Worm (Caenorhabditis elegans): Measurements from ENCODE around the gene F13H8.8.

F13H8.8 gene

ce11 chrII:6288104-6288503 lies 20.2 kb upstream of the F13H8.8 start:
- TF ChIP-seq snpc-4 (tag; optimal IDR thresholded peaks at IDR 0.05) = no peak
- peak; percentile 58 for TF ChIP-seq ztf-4 (tag; optimal IDR thresholded peaks at IDR 0.05)
- peak in 1 of 2 experiments; percentile 14 for TF ChIP-seq lsy-2 (tag; optimal IDR thresholded peaks at IDR 0.05)

DNA sequence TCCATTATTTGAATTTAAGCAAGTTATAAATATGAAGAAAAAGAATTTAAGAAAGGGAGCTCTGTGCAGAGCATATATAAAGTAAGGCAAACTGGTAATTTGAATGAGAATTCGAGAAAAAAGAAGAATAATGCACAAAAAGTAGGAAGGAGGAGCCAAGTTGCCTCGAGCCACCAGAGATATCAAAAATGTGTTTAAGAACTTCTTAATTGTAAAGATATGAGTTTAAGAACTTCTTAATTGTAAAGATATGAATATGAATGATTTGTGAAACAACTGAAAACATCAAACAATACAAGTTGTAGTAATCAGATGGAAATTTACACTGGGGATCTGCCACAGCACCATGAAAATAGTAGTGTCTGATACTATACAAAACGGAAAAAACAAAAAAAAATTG lies 19.0 kb upstream of the F13H8.8 start, which contains the start of gene F13H8.6:
TSS of gene F13H8.6 (minus strand) at position 101 of the 400 bp plus-strand sequence.
- TF ChIP-seq unc-55 (GFP tag; optimal IDR thresholded peaks at IDR 0.05) (no peak), lin-11 (tag; optimal IDR thresholded peaks at IDR 0.05) (no peak), ztf-1 (GFP tag; conservative IDR thresholded peaks at IDR 0.05) (no peak), aly-2 (tag; optimal IDR thresholded peaks at IDR 0.05) (no peak), ama-1 (optimal IDR thresholded peaks at IDR 0.05) (no peak), nhr-77 (tag; optimal IDR thresholded peaks at IDR 0.05) (no peak), nhr-21 (tag; optimal IDR thresholded peaks at IDR 0.05) (no peak), nhr-12 (tag; optimal IDR thresholded peaks at IDR 0.05) (no peak), nhr-11 (tag; optimal IDR thresholded peaks at IDR 0.05) (no peak), nhr-10 (tag; optimal IDR thresholded peaks at IDR 0.05) (no peak), mbf-1 (tag; optimal IDR thresholded peaks at IDR 0.05) (no peak), blmp-1 (tag; optimal IDR thresholded peaks at IDR 0.05; ENCODE audit: insufficient read depth) (no peak), nhr-6 (tag; optimal IDR thresholded peaks at IDR 0.05) (no peak), R02D3.7 (tag; optimal IDR thresholded peaks at IDR 0.05) (no peak), ceh-16 (tag; optimal IDR thresholded peaks at IDR 0.05) (no peak), ztf-11 (tag; optimal IDR thresholded peaks at IDR 0.05) (no peak), F13H6.1 (tag; optimal IDR thresholded peaks at IDR 0.05) (no peak)

- TF ChIP-seq gmeb-1 (tag; optimal IDR thresholded peaks at IDR 0.05) = no peak
- peak; percentile 60 for TF ChIP-seq fos-1 (tag; optimal IDR thresholded peaks at IDR 0.05)
- TF ChIP-seq crh-2 (tag; optimal IDR thresholded peaks at IDR 0.05) = peak; percentile 51
- TF ChIP-seq sma-9 (GFP tag; optimal IDR thresholded peaks at IDR 0.05) = peak; percentile 19
- TF ChIP-seq sma-9 (tag; optimal IDR thresholded peaks at IDR 0.05) = no peak
Observed at ce11 chrII:6283074-6283473, 15.2 kb upstream of the F13H8.8 start, which contains the start of gene F13H8.1. Gene F13H8.1 (plus strand): TSS chrII:6283384.

- TF ChIP-seq ztf-4 (tag; optimal IDR thresholded peaks at IDR 0.05) (no peak), fos-1 (tag; optimal IDR thresholded peaks at IDR 0.05) (peak; percentile 32)
Observed at ce11 chrII:6281903-6282302, 14.0 kb upstream of the F13H8.8 start.

ce11 chrII:6281002-6281401 lies 13.1 kb upstream of the F13H8.8 start, which contains the start of gene scly-1:
Gene scly-1 (minus strand): TSS chrII:6281102.
- TF ChIP-seq nhr-6 (tag; optimal IDR thresholded peaks at IDR 0.05) = no peak
- no peak for TF ChIP-seq fos-1 (tag; optimal IDR thresholded peaks at IDR 0.05)
- no peak for TF ChIP-seq ceh-82 (tag; optimal IDR thresholded peaks at IDR 0.05)
- no peak for TF ChIP-seq unc-62 (GFP tag; optimal IDR thresholded peaks at IDR 0.05)
- TF ChIP-seq ztf-1 (GFP tag; conservative IDR thresholded peaks at IDR 0.05) = no peak
- no peak for TF ChIP-seq zag-1 (tag; optimal IDR thresholded peaks at IDR 0.05)
- TF ChIP-seq sem-4 (tag; optimal IDR thresholded peaks at IDR 0.05) = no peak
- no peak for TF ChIP-seq nhr-12 (tag; optimal IDR thresholded peaks at IDR 0.05)
- TF ChIP-seq nhr-21 (tag; optimal IDR thresholded peaks at IDR 0.05) = no peak
- no peak for TF ChIP-seq alr-1 (tag; optimal IDR thresholded peaks at IDR 0.05)
- TF ChIP-seq sma-3 (GFP tag; optimal IDR thresholded peaks at IDR 0.05) = no peak
- TF ChIP-seq snpc-4 (tag; optimal IDR thresholded peaks at IDR 0.05) = no peak
- TF ChIP-seq elt-1 (tag; optimal IDR thresholded peaks at IDR 0.05) = no peak

DNA sequence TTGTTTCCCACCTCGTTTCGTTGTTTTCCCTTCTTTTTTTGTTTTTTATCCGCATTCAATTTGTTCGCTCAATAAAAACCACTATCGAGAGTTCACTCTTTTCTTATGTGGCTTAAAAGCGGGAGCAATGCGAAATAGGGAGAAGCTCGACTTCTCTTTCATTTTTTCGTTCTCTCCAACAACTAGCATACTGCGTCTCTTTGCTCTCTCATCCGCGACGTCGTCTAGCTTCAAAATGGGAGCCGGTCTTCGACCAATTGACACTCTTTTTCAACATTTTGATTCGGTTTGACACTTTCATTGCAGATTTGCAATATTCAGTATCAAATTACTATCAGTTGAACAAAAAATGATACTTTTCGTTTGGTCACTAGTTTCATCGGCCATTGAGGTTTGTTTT lies 6.0 kb upstream of the F13H8.8 start, which contains the start of gene bpl-1:
TSS of gene bpl-1 (plus strand) at position 301 of the 400 bp plus-strand sequence.
- TF ChIP-seq unc-55 (GFP tag; optimal IDR thresholded peaks at IDR 0.05) (peak; percentile 13), ztf-1 (GFP tag; conservative IDR thresholded peaks at IDR 0.05) (no peak), C34F6.9 (tag; optimal IDR thresholded peaks at IDR 0.05) (peak; percentile 26)
